Worm (Caenorhabditis elegans) whole organism, L4 larva: Measurements from ENCODE around the gene T22F3.11.

Source experiments
- D1046.2 ChIP-seq: fragments of 200-800 bp; sonication (Bioruptor generic); IDR thresholded peaks from 2 replicates; pipeline ENCODE4 v1.3.6; 2022; ENCODE audit warnings: missing genetic modification characterization, missing compliant biosample characterization
- F49E8.2 ChIP-seq: sonication (generic microtip); optimal IDR thresholded peaks from 2 replicates; lab custom pipeline; 2016; ENCODE audit warnings: missing compliant biosample characterization, mild to moderate bottlenecking, missing genetic modification characterization, borderline replicate concordance
- T20F7.1 ChIP-seq: fragments of 200-800 bp; sonication (Bioruptor generic); optimal IDR thresholded peaks from 2 replicates; lab custom pipeline; 2018; ENCODE audit warnings: mild to moderate bottlenecking, missing genetic modification characterization, missing compliant biosample characterization
- Y105C5A.15 ChIP-seq: fragments of 200-800 bp; sonication (Bioruptor generic); IDR thresholded peaks from 2 replicates; pipeline ENCODE4 v1.3.6; 2022; ENCODE audit warnings: missing genetic modification characterization, missing compliant biosample characterization
- Y5F2A.4 ChIP-seq: fragments of 200-800 bp; sonication (Bioruptor generic); optimal IDR thresholded peaks from 2 replicates; lab custom pipeline; 2018; ENCODE audit warnings: mild to moderate bottlenecking, missing genetic modification characterization, missing compliant biosample characterization
- Y75B8A.6 ChIP-seq: fragments of 200-800 bp; sonication (Bioruptor generic); IDR thresholded peaks from 2 replicates; pipeline ENCODE4 v1.3.6; 2022; ENCODE audit warnings: missing genetic modification reagents, missing genetic modification characterization, missing compliant biosample characterization
- ZK337.2 ChIP-seq: fragments of 200-800 bp; sonication (Bioruptor generic); IDR thresholded peaks from 2 replicates; pipeline ENCODE4 v1.3.6; 2022; ENCODE audit warnings: missing genetic modification reagents, missing genetic modification characterization, missing compliant biosample characterization
- ama-1 ChIP-seq: fragments of 150-350 bp; optimal IDR thresholded peaks from 2 replicates; lab custom pipeline; 2014; ENCODE audit warnings: inconsistent platforms, mixed read lengths
- arid-1 ChIP-seq: fragments of 200-800 bp; sonication (Bioruptor generic); conservative IDR thresholded peaks from 2 replicates; pipeline ENCODE4 v1.3.6; 2022; ENCODE audit warnings: missing genetic modification reagents, missing genetic modification characterization, missing compliant biosample characterization
- ceh-20 ChIP-seq: fragments of 200-800 bp; sonication (Bioruptor generic); IDR thresholded peaks from 2 replicates; pipeline ENCODE4 v1.3.6; 2022; ENCODE audit warnings: missing genetic modification reagents, missing genetic modification characterization, missing compliant biosample characterization
- ceh-28 ChIP-seq: fragments of 150-350 bp; optimal IDR thresholded peaks from 2 replicates; lab custom pipeline; 2014; ENCODE audit warnings: missing biosample characterization, missing genetic modification reagents, missing genetic modification characterization
- ceh-62 ChIP-seq: sonication (generic microtip); optimal IDR thresholded peaks from 2 replicates; lab custom pipeline; 2017; ENCODE audit warnings: missing biosample characterization, missing genetic modification characterization
- ceh-82 ChIP-seq: sonication (generic microtip); optimal IDR thresholded peaks from 2 replicates; lab custom pipeline; 2017; ENCODE audit warnings: missing biosample characterization, missing genetic modification characterization
- ces-1 ChIP-seq: fragments of 150-350 bp; sonication (generic microtip); optimal IDR thresholded peaks from 4 replicates; lab custom pipeline; 2014; ENCODE audit warnings: missing biosample characterization, missing genetic modification reagents, missing genetic modification characterization
- cey-2 ChIP-seq: sonication (generic microtip); optimal IDR thresholded peaks from 3 replicates; lab custom pipeline; 2017; ENCODE audit warnings: missing genetic modification characterization, mild to moderate bottlenecking, missing compliant biosample characterization, antibody characterized with exemption, borderline replicate concordance; ENCODE audit not compliant: insufficient read depth
- ctbp-1 ChIP-seq: fragments of 200-800 bp; sonication (Bioruptor generic); IDR thresholded peaks from 2 replicates; pipeline ENCODE4 v1.3.6; 2022; ENCODE audit warnings: missing genetic modification reagents, missing genetic modification characterization, missing compliant biosample characterization
- daf-12 ChIP-seq: fragments of 150-350 bp; optimal IDR thresholded peaks from 2 replicates; lab custom pipeline; 2014; ENCODE audit warnings: missing biosample characterization, missing genetic modification reagents, missing genetic modification characterization
- daf-16 ChIP-seq, 3 experiments: sonication (generic microtip); optimal IDR thresholded peaks; 2 replicates each; lab custom pipeline; 2016 to 2017; ENCODE audit warnings: missing genetic modification characterization in 3 of 3, missing genetic modification reagents in 3 of 3, mild to moderate bottlenecking in 2 of 3, missing compliant biosample characterization in 2 of 3, missing biosample characterization in 1 of 3, moderate library complexity in 1 of 3
- duxl-1 ChIP-seq: sonication (generic microtip); optimal IDR thresholded peaks from 2 replicates; lab custom pipeline; 2016; ENCODE audit warnings: mild to moderate bottlenecking, missing genetic modification characterization, moderate library complexity, missing compliant biosample characterization; ENCODE audit not compliant: poor library complexity
- egl-27 ChIP-seq: sonication (generic microtip); optimal IDR thresholded peaks from 3 replicates; lab custom pipeline; 2017; ENCODE audit warnings: missing biosample characterization, missing genetic modification reagents, missing genetic modification characterization
- egl-43 ChIP-seq: fragments of 200-800 bp; sonication (Bioruptor generic); IDR thresholded peaks from 2 replicates; pipeline ENCODE4 v1.3.6; 2022; ENCODE audit warnings: missing genetic modification reagents, missing genetic modification characterization, missing compliant biosample characterization
- hif-1 ChIP-seq, 2 experiments: sonication (generic microtip); optimal IDR thresholded peaks; 2 replicates each; lab custom pipeline; 2016 to 2017; ENCODE audit warnings: missing compliant biosample characterization in 2 of 2, missing genetic modification characterization in 2 of 2, missing genetic modification reagents in 2 of 2, missing genotype in 2 of 2, mild to moderate bottlenecking in 1 of 2
- jun-1 ChIP-seq: fragments of 150-350 bp; optimal IDR thresholded peaks from 2 replicates; lab custom pipeline; 2014; ENCODE audit warnings: missing biosample characterization, missing genetic modification reagents, missing genetic modification characterization
- lin-13 ChIP-seq: fragments of 150-350 bp; optimal IDR thresholded peaks from 2 replicates; lab custom pipeline; 2014; ENCODE audit warnings: missing biosample characterization, missing genetic modification reagents, missing genetic modification characterization
- lin-15B ChIP-seq: fragments of 150-350 bp; sonication (generic microtip); optimal IDR thresholded peaks from 3 replicates; lab custom pipeline; 2014; ENCODE audit warnings: missing biosample characterization, missing genetic modification characterization
- lin-29 ChIP-seq: fragments of 200-800 bp; sonication (Bioruptor generic); IDR thresholded peaks from 2 replicates; pipeline ENCODE4 v1.3.6; 2022; ENCODE audit warnings: missing genetic modification reagents, missing genetic modification characterization, missing compliant biosample characterization
- lin-38 ChIP-seq: fragments of 200-800 bp; sonication (Bioruptor generic); IDR thresholded peaks from 2 replicates; pipeline ENCODE4 v1.3.6; 2022; ENCODE audit warnings: missing genetic modification reagents, missing genetic modification characterization, missing compliant biosample characterization
- lsy-2 ChIP-seq, 2 experiments: fragments of 150-350 bp in 1 of 2; sonication (generic microtip) in 1 of 2; optimal IDR thresholded peaks; 2 replicates each; lab custom pipeline; 2014 to 2017; ENCODE audit warnings: missing biosample characterization in 2 of 2, missing genetic modification characterization in 2 of 2
- madf-5 ChIP-seq, 2 experiments: fragments of 200-800 bp; sonication (Bioruptor generic); IDR thresholded peaks; 2 replicates each; pipeline ENCODE4 v1.3.6; 2022; ENCODE audit warnings: missing compliant biosample characterization in 2 of 2, missing genetic modification characterization in 2 of 2
- mdt-29 ChIP-seq: fragments of 200-800 bp; sonication (Bioruptor generic); IDR thresholded peaks from 2 replicates; pipeline ENCODE4 v1.3.6; 2022; ENCODE audit warnings: missing genetic modification reagents, missing genetic modification characterization, missing compliant biosample characterization
- nhr-102 ChIP-seq: sonication (generic microtip); optimal IDR thresholded peaks from 2 replicates; lab custom pipeline; 2016; ENCODE audit warnings: mild to moderate bottlenecking, missing genetic modification characterization, moderate library complexity, missing compliant biosample characterization
- nhr-237 ChIP-seq: sonication (generic microtip); optimal IDR thresholded peaks from 2 replicates; lab custom pipeline; 2017; ENCODE audit warnings: missing biosample characterization, missing genetic modification characterization
- nhr-6 ChIP-seq: fragments of 150-350 bp; optimal IDR thresholded peaks from 2 replicates; lab custom pipeline; 2014; ENCODE audit warnings: missing biosample characterization, missing genetic modification characterization
- nhr-76 ChIP-seq: fragments of 150-350 bp; optimal IDR thresholded peaks from 2 replicates; lab custom pipeline; 2014; ENCODE audit warnings: missing biosample characterization, missing genetic modification characterization
- pha-4 ChIP-seq, 2 experiments: fragments of 150-350 bp in 1 of 2; fragments of 200-800 bp in 1 of 2; sonication (Bioruptor generic) in 1 of 2; IDR thresholded peaks in 1 of 2; optimal IDR thresholded peaks in 1 of 2; 2 replicates each; pipeline versions ENCODE4 v1.3.6 to Lab custom; 2014 to 2022; ENCODE audit warnings: missing genetic modification characterization in 2 of 2, missing genetic modification reagents in 2 of 2, missing biosample characterization in 1 of 2, missing compliant biosample characterization in 1 of 2
- php-3 ChIP-seq: fragments of 200-800 bp; sonication (Bioruptor generic); IDR thresholded peaks from 2 replicates; pipeline ENCODE4 v1.3.6; 2022; ENCODE audit warnings: missing genetic modification reagents, missing genetic modification characterization, missing compliant biosample characterization
- pqm-1 ChIP-seq: sonication (generic microtip); optimal IDR thresholded peaks from 2 replicates; lab custom pipeline; 2017; ENCODE audit warnings: missing biosample characterization, missing genetic modification characterization
- saeg-2 ChIP-seq: fragments of 200-800 bp; sonication (Bioruptor generic); IDR thresholded peaks from 2 replicates; pipeline ENCODE4 v1.3.6; 2022; ENCODE audit warnings: missing genetic modification reagents, missing genetic modification characterization, missing compliant biosample characterization
- snpc-1.2 ChIP-seq: fragments of 200-800 bp; sonication (Bioruptor generic); IDR thresholded peaks from 2 replicates; pipeline ENCODE4 v1.3.6; 2022; ENCODE audit warnings: missing genetic modification reagents, missing genetic modification characterization, missing compliant biosample characterization
- snpc-4 ChIP-seq: fragments of 150-350 bp; optimal IDR thresholded peaks from 2 replicates; lab custom pipeline; 2014; ENCODE audit warnings: missing biosample characterization, missing genetic modification characterization
- spr-3 ChIP-seq: fragments of 200-800 bp; sonication (Bioruptor generic); optimal IDR thresholded peaks from 2 replicates; lab custom pipeline; 2018; ENCODE audit warnings: mild to moderate bottlenecking, missing genetic modification characterization, missing compliant biosample characterization
- unc-130 ChIP-seq: sonication (generic microtip); optimal IDR thresholded peaks from 2 replicates; lab custom pipeline; 2016; ENCODE audit warnings: missing genetic modification reagents, missing genetic modification characterization, missing compliant biosample characterization
- unc-62 ChIP-seq, 3 experiments: fragments of 150-350 bp in 1 of 3; sonication (generic microtip); optimal IDR thresholded peaks in 2 of 3; peaks in 1 of 3; 1 replicate in 1 of 3; 2 replicates in 2 of 3; lab custom pipeline; 2014 to 2017; ENCODE audit warnings: missing biosample characterization in 3 of 3, missing genetic modification characterization in 3 of 3, missing genetic modification reagents in 3 of 3, missing genotype in 1 of 3
- vab-7 ChIP-seq: fragments of 200-800 bp; sonication (Bioruptor generic); IDR thresholded peaks from 2 replicates; pipeline ENCODE4 v1.3.6; 2022; ENCODE audit warnings: missing genetic modification reagents, missing genetic modification characterization, missing compliant biosample characterization
- zag-1 ChIP-seq: fragments of 150-350 bp; optimal IDR thresholded peaks from 2 replicates; lab custom pipeline; 2014; ENCODE audit warnings: missing biosample characterization, missing genetic modification characterization
- zfp-2 ChIP-seq: sonication (generic microtip); optimal IDR thresholded peaks from 2 replicates; lab custom pipeline; 2016; ENCODE audit warnings: mild to moderate bottlenecking, missing genetic modification characterization, missing compliant biosample characterization
- zip-11 ChIP-seq: fragments of 200-800 bp; sonication (Bioruptor generic); IDR thresholded peaks from 2 replicates; pipeline ENCODE4 v1.3.6; 2022; ENCODE audit warnings: missing genetic modification characterization, missing compliant biosample characterization
- zip-2 ChIP-seq: fragments of 150-350 bp; optimal IDR thresholded peaks from 2 replicates; lab custom pipeline; 2014; ENCODE audit warnings: missing biosample characterization, missing genetic modification characterization
- ztf-7 ChIP-seq: fragments of 150-350 bp; optimal IDR thresholded peaks from 2 replicates; lab custom pipeline; 2014; ENCODE audit warnings: missing biosample characterization, missing genetic modification characterization

The T22F3.11 gene

ce11 chrV:3582086-3582485 is 32.3 kb downstream of the T22F3.11 start:
- TF ChIP-seq php-3 (GFP tag; lab: Robert Waterston, UW) (no peak), ceh-28 (tag; lab: Kevin White, UChicago) (no peak), zip-2 (tag; lab: Kevin White, UChicago) (no peak), unc-62 (GFP tag; optimal IDR thresholded peaks at IDR 0.05 in 1 of 2; lab: Kevin White, UChicago) (no peak), unc-62 (tag; optimal IDR thresholded peaks at IDR 0.05; lab: Kevin White, UChicago) (no peak), ctbp-1 (GFP tag; lab: Robert Waterston, UW) (no peak), T20F7.1 (GFP tag; lab: Kevin White, UChicago) (no peak), lin-29 (GFP tag; lab: Robert Waterston, UW) (no peak), jun-1 (tag; lab: Kevin White, UChicago) (no peak), mdt-29 (GFP tag; lab: Robert Waterston, UW) (no peak), pha-4 (GFP tag; IDR thresholded peaks at IDR 0.05; lab: Robert Waterston, UW) (peak; percentile 75; the same call in 1 of the 2 replicates), pha-4 (tag; optimal IDR thresholded peaks at IDR 0.05; lab: Kevin White, UChicago) (no peak), cey-2 (tag; lab: Kevin White, UChicago) (no peak), unc-130 (GFP tag; lab: Kevin White, UChicago) (no peak), D1046.2 (no peak), duxl-1 (peak; percentile 25), nhr-6 (tag; lab: Kevin White, UChicago) (no peak), ama-1 (lab: Kevin White, UChicago) (no peak), ceh-62 (tag; lab: Kevin White, UChicago) (no peak), ZK337.2 (GFP tag; lab: Robert Waterston, UW) (0 out of 2 replicates have a peak, but pooled peaks have one; percentile 16), pqm-1 (no peak), nhr-102 (peak; percentile 1), zag-1 (tag; lab: Kevin White, UChicago) (no peak), spr-3 (no peak), hif-1 (tag; optimal IDR thresholded peaks at IDR 0.05; lab: Kevin White, UChicago) (no peak), Y5F2A.4 (no peak), snpc-1.2 (GFP tag; lab: Robert Waterston, UW) (peak; percentile 72), nhr-76 (tag; lab: Kevin White, UChicago) (no peak), zip-11 (GFP tag; lab: Robert Waterston, UW) (no peak), daf-16 (GFP tag; optimal IDR thresholded peaks at IDR 0.05; lab: Kevin White, UChicago) (no peak), daf-16 (tag; optimal IDR thresholded peaks at IDR 0.05; lab: Kevin White, UChicago) (no peak), lsy-2 (tag; optimal IDR thresholded peaks at IDR 0.05; lab: Kevin White, UChicago) (peak in 1 of 2 experiments; percentile 35), Y75B8A.6 (GFP tag; lab: Robert Waterston, UW) (no peak), F49E8.2 (tag; lab: Kevin White, UChicago) (peak; percentile 62), madf-5 (GFP tag; IDR thresholded peaks at IDR 0.05; lab: Robert Waterston, UW) (peak; percentile 55 to 60; a peak in 1 of 4 replicates), ceh-20 (GFP tag; lab: Robert Waterston, UW) (no peak), vab-7 (no peak), egl-27 (no peak), Y105C5A.15 (GFP tag; lab: Robert Waterston, UW) (peak; percentile 75; the same call in 1 of the 2 replicates), lin-15B (no peak), saeg-2 (GFP tag; lab: Robert Waterston, UW) (no peak), zfp-2 (tag; lab: Kevin White, UChicago) (no peak), ces-1 (GFP tag; lab: Kevin White, UChicago) (no peak), lin-13 (peak; percentile 31), snpc-4 (no peak), ztf-7 (no peak), nhr-237 (tag; lab: Kevin White, UChicago) (no peak), ceh-82 (tag; lab: Kevin White, UChicago) (no peak), daf-12 (no peak), egl-43 (GFP tag; lab: Robert Waterston, UW) (no peak), lin-38 (peak; percentile 70; the same call in 1 of the 2 replicates), arid-1 (GFP tag; lab: Robert Waterston, UW) (peak; percentile 68; the same call in 1 of the 2 replicates)
